Worm (Caenorhabditis elegans) whole organism, L4 larva: ENCODE data around the gene zfp-3.

Experiments used
- mes-2 ChIP-seq: sonication (generic microtip); optimal IDR thresholded peaks from 2 replicates; lab custom pipeline; 2016; ENCODE audit warnings: missing genotype, mild to moderate bottlenecking, missing genetic modification characterization, missing compliant biosample characterization; ENCODE audit not compliant: poor library complexity, severe bottlenecking
- ztf-11 ChIP-seq: fragments of 150-350 bp; optimal IDR thresholded peaks from 2 replicates; lab custom pipeline; 2014; ENCODE audit warnings: missing biosample characterization, missing genetic modification characterization

ce11 chrX:1394437-1394836 is 52.0 kb downstream of the zfp-3 start:
- no peak for TF ChIP-seq ztf-11 (tag; lab: Kevin White, UChicago)
- TF ChIP-seq mes-2: no peak
